Fruit fly (Drosophila melanogaster) whole organism, prepupa: ENCODE data around the gene CG5902.
A peak's percentile ranks its signal among the peaks of the same experiment; 100 is the strongest.

Experiments
- Blimp-1 ChIP-seq: fragments of 200-800 bp; sonication (Bioruptor generic); optimal IDR thresholded peaks from 3 replicates; lab custom pipeline; 2017; ENCODE audit warnings: missing biosample characterization, missing genetic modification characterization, mild to moderate bottlenecking, moderate library complexity, missing genetic modification reagents
- CG10631 ChIP-seq: fragments of 200-800 bp; sonication (Bioruptor generic); optimal IDR thresholded peaks from 2 replicates; lab custom pipeline; 2016; ENCODE audit warnings: missing biosample characterization, missing genetic modification characterization
- CG11762 ChIP-seq: fragments of 200-800 bp; sonication (Bioruptor generic); optimal IDR thresholded peaks from 3 replicates; lab custom pipeline; 2016; ENCODE audit warnings: missing biosample characterization, missing genetic modification characterization; ENCODE audit not compliant: insufficient read depth
- CG15336 ChIP-seq: fragments of 200-800 bp; sonication (Bioruptor generic); IDR thresholded peaks from 2 replicates; pipeline ENCODE4 v1.3.6; 2022; ENCODE audit warnings: missing biosample characterization, missing genetic modification characterization
- CG1621 ChIP-seq: fragments of 200-800 bp; sonication (Bioruptor generic); optimal IDR thresholded peaks from 3 replicates; lab custom pipeline; 2018; ENCODE audit warnings: missing biosample characterization, mild to moderate bottlenecking, missing genetic modification characterization
- CG16779 ChIP-seq: fragments of 200-800 bp; sonication (Bioruptor generic); optimal IDR thresholded peaks from 3 replicates; lab custom pipeline; 2017; ENCODE audit warnings: missing biosample characterization, mild to moderate bottlenecking, missing genetic modification characterization
- CG32006 ChIP-seq: fragments of 200-800 bp; sonication (Bioruptor generic); optimal IDR thresholded peaks from 3 replicates; lab custom pipeline; 2017; ENCODE audit warnings: missing biosample characterization, mild to moderate bottlenecking, missing genetic modification characterization
- CG34406 ChIP-seq: fragments of 200-800 bp; sonication (Bioruptor generic); optimal IDR thresholded peaks from 3 replicates; lab custom pipeline; 2016; ENCODE audit warnings: missing biosample characterization, missing genetic modification characterization
- CG4318 ChIP-seq: fragments of 200-800 bp; sonication (Bioruptor generic); optimal IDR thresholded peaks from 3 replicates; lab custom pipeline; 2017; ENCODE audit warnings: missing biosample characterization, mild to moderate bottlenecking, missing genetic modification characterization
- CG6163 ChIP-seq: fragments of 200-800 bp; sonication (Bioruptor generic); IDR thresholded peaks from 3 replicates; pipeline ENCODE4 v1.3.6; 2022; ENCODE audit warnings: missing biosample characterization, missing genetic modification characterization
- CG6276 ChIP-seq: fragments of 200-800 bp; sonication (Bioruptor generic); optimal IDR thresholded peaks from 2 replicates; lab custom pipeline; 2017; ENCODE audit warnings: missing biosample characterization, mild to moderate bottlenecking, missing genetic modification characterization
- CG6792 ChIP-seq: fragments of 200-800 bp; sonication (Bioruptor generic); optimal IDR thresholded peaks from 3 replicates; lab custom pipeline; 2016; ENCODE audit warnings: missing biosample characterization, missing genetic modification characterization
- CG6854 ChIP-seq: fragments of 200-800 bp; sonication (Bioruptor generic); optimal IDR thresholded peaks from 2 replicates; lab custom pipeline; 2017; ENCODE audit warnings: missing biosample characterization, mild to moderate bottlenecking, missing genetic modification characterization
- CG8119 ChIP-seq: fragments of 200-800 bp; sonication (Bioruptor generic); IDR thresholded peaks from 3 replicates; pipeline ENCODE4 v1.3.6; 2022; ENCODE audit warnings: missing biosample characterization, missing genetic modification characterization
- CG8632 ChIP-seq: fragments of 200-800 bp; sonication (Bioruptor generic); optimal IDR thresholded peaks from 3 replicates; lab custom pipeline; 2016; ENCODE audit warnings: missing biosample characterization, missing genetic modification characterization
- CG9139 ChIP-seq: fragments of 200-800 bp; sonication (Bioruptor generic); optimal IDR thresholded peaks from 3 replicates; lab custom pipeline; 2017; ENCODE audit warnings: missing biosample characterization, mild to moderate bottlenecking, missing genetic modification characterization
- Eip75B ChIP-seq: fragments of 200-800 bp; sonication (Bioruptor generic); optimal IDR thresholded peaks from 3 replicates; lab custom pipeline; 2016; ENCODE audit warnings: missing biosample characterization, missing genetic modification characterization
- Eip78C ChIP-seq: fragments of 200-800 bp; sonication (Bioruptor generic); peaks from one replicate; lab custom pipeline; 2016; ENCODE audit warnings: missing biosample characterization, missing genetic modification characterization
- Eip93F ChIP-seq: fragments of 200-800 bp; sonication (Bioruptor generic); optimal IDR thresholded peaks from 2 replicates; lab custom pipeline; 2016; ENCODE audit warnings: missing biosample characterization, mild to moderate bottlenecking, missing genetic modification characterization
- Ets96B ChIP-seq: fragments of 200-800 bp; optimal IDR thresholded peaks from 2 replicates; lab custom pipeline; 2019; ENCODE audit warnings: missing biosample characterization, mild to moderate bottlenecking, missing genetic modification characterization, moderate library complexity
- Hr38 ChIP-seq: sonication (Bioruptor generic); optimal IDR thresholded peaks from 2 replicates; lab custom pipeline; 2016; ENCODE audit warnings: missing biosample characterization, missing genetic modification characterization
- Hr39 ChIP-seq: fragments of 200-800 bp; sonication (Bioruptor generic); optimal IDR thresholded peaks from 2 replicates; lab custom pipeline; 2016; ENCODE audit warnings: missing biosample characterization, missing genetic modification characterization
- Hr4 ChIP-seq: fragments of 200-800 bp; sonication (Bioruptor generic); optimal IDR thresholded peaks from 3 replicates; lab custom pipeline; 2016; ENCODE audit warnings: missing biosample characterization, missing genetic modification characterization
- Lpt ChIP-seq: fragments of 200-800 bp; sonication (Bioruptor generic); optimal IDR thresholded peaks from 3 replicates; lab custom pipeline; 2016; ENCODE audit warnings: missing biosample characterization, missing genetic modification characterization
- Smox ChIP-seq: fragments of 200-800 bp; sonication (Bioruptor generic); optimal IDR thresholded peaks from 3 replicates; lab custom pipeline; 2016; ENCODE audit warnings: missing biosample characterization, missing genetic modification characterization
- Sox102F ChIP-seq: fragments of 200-800 bp; sonication (Bioruptor generic); optimal IDR thresholded peaks from 2 replicates; lab custom pipeline; 2016; ENCODE audit warnings: missing biosample characterization, mild to moderate bottlenecking, missing genetic modification characterization
- Sox14 ChIP-seq: fragments of 200-800 bp; sonication (Bioruptor generic); optimal IDR thresholded peaks from 3 replicates; lab custom pipeline; 2016; ENCODE audit warnings: missing biosample characterization, missing genetic modification characterization
- Sox15 ChIP-seq: fragments of 200-800 bp; sonication (Bioruptor generic); optimal IDR thresholded peaks from 3 replicates; lab custom pipeline; 2016; ENCODE audit warnings: missing biosample characterization, missing genetic modification characterization
- achi ChIP-seq: fragments of 200-800 bp; sonication (Bioruptor generic); optimal IDR thresholded peaks from 3 replicates; lab custom pipeline; 2016; ENCODE audit warnings: missing biosample characterization, missing genetic modification characterization
- acj6 ChIP-seq: fragments of 200-800 bp; sonication (Bioruptor generic); optimal IDR thresholded peaks from 3 replicates; lab custom pipeline; 2016; ENCODE audit warnings: missing biosample characterization, missing genetic modification characterization
- cyc ChIP-seq: fragments of 200-800 bp; sonication (Bioruptor generic); optimal IDR thresholded peaks from 3 replicates; lab custom pipeline; 2016; ENCODE audit warnings: missing biosample characterization, missing genetic modification characterization
- dac ChIP-seq: fragments of 200-800 bp; sonication (Bioruptor generic); optimal IDR thresholded peaks from 2 replicates; lab custom pipeline; 2017; ENCODE audit warnings: missing biosample characterization, mild to moderate bottlenecking, missing genetic modification characterization
- dsx ChIP-seq: fragments of 200-800 bp; optimal IDR thresholded peaks from 3 replicates; lab custom pipeline; 2019; ENCODE audit warnings: missing biosample characterization, mild to moderate bottlenecking, missing genetic modification characterization, moderate library complexity; ENCODE audit not compliant: poor library complexity, severe bottlenecking
- eg ChIP-seq: fragments of 200-800 bp; sonication (Bioruptor generic); IDR thresholded peaks from 3 replicates; pipeline ENCODE4 v1.3.6; 2022; ENCODE audit warnings: missing biosample characterization, missing genetic modification characterization
- esn ChIP-seq: fragments of 200-800 bp; sonication (Bioruptor generic); optimal IDR thresholded peaks from 2 replicates; lab custom pipeline; 2016; ENCODE audit warnings: missing biosample characterization, mild to moderate bottlenecking, missing genetic modification characterization, moderate library complexity
- fd59A ChIP-seq: fragments of 200-800 bp; sonication (Bioruptor generic); optimal IDR thresholded peaks from 2 replicates; lab custom pipeline; 2017; ENCODE audit warnings: missing biosample characterization, mild to moderate bottlenecking, missing genetic modification characterization, missing genetic modification reagents
- fd85E ChIP-seq: fragments of 200-800 bp; sonication (Bioruptor generic); optimal IDR thresholded peaks from 3 replicates; lab custom pipeline; 2016; ENCODE audit warnings: missing biosample characterization, missing genetic modification characterization
- fkh ChIP-seq: fragments of 200-800 bp; sonication (Bioruptor generic); optimal IDR thresholded peaks from 3 replicates; lab custom pipeline; 2017; ENCODE audit warnings: missing biosample characterization, mild to moderate bottlenecking, missing genetic modification characterization, moderate library complexity
- lz ChIP-seq: fragments of 200-800 bp; sonication (Bioruptor generic); optimal IDR thresholded peaks from 3 replicates; lab custom pipeline; 2016; ENCODE audit warnings: missing biosample characterization, missing genetic modification characterization
- net ChIP-seq: fragments of 200-800 bp; sonication (Bioruptor generic); optimal IDR thresholded peaks from 3 replicates; lab custom pipeline; 2016; ENCODE audit warnings: missing biosample characterization, missing genetic modification characterization
- pdm3 ChIP-seq: fragments of 200-800 bp; sonication (Bioruptor generic); optimal IDR thresholded peaks from 3 replicates; lab custom pipeline; 2016; ENCODE audit warnings: missing biosample characterization, missing genetic modification characterization
- spab ChIP-seq: fragments of 200-800 bp; sonication (Bioruptor generic); optimal IDR thresholded peaks from 2 replicates; lab custom pipeline; 2017; ENCODE audit warnings: missing biosample characterization, mild to moderate bottlenecking, missing genetic modification characterization, missing genetic modification reagents
- ss ChIP-seq, 2 experiments: fragments of 200-800 bp; sonication (Bioruptor generic); optimal IDR thresholded peaks; 2 replicates in 1 of 2; 3 replicates in 1 of 2; lab custom pipeline; 2017 to 2018; ENCODE audit warnings: mild to moderate bottlenecking in 2 of 2, missing biosample characterization in 2 of 2, missing genetic modification characterization in 2 of 2, moderate library complexity in 1 of 2
- svp ChIP-seq: fragments of 200-800 bp; sonication (Bioruptor generic); peaks from one replicate; lab custom pipeline; 2016; ENCODE audit warnings: missing biosample characterization, missing genetic modification characterization

The CG5902 gene

DNA sequence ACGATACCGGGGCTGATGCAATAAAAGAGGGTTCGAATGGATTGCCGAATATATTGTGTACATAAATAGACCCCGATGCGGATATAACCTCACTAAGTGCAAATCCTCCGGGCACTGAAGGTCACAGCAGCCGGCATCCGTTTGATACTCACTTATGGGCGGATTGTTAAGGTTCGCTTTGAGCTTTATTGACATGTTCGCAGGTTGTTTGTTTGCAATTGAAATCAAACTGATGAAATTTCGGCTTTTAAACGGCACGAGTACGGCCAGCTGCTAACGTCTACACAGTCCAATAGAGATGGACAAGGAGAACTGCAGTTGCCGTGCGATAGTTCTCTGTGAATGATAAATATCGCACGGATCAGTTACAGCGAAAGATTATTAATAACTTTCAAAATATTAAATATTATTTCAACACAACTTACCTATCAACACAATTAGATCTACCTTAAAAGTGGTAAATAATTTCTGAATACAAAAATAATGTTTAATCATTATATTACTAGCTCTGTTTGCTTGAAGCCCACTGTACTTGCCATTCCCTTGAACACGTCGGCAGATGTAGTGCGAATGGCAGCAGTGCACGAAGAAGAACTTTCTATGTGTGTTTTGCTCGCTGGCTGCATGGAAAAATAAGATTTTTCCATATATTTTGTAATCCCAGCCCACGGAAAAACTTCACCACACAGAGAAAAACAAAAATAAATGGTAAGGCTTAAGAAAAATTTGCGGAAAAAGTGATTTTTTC is 28.2 kb upstream of the CG5902 start, which contains the start of the genes GluProRS and AP-1sigma (continued):
- TF ChIP-seq pdm3 (GFP tag; lab: Kevin White, UChicago) (peak; percentile 90), CG32006 (GFP tag; lab: Kevin White, UChicago) (peak; percentile 85), CG6792 (GFP tag; lab: Kevin White, UChicago) (peak; percentile 83), Blimp-1 (GFP tag; lab: Kevin White, UChicago) (peak; percentile 60), Sox102F (GFP tag; lab: Kevin White, UChicago) (peak; percentile 82), acj6 (GFP tag; lab: Kevin White, UChicago) (peak; percentile 91), Hr4 (GFP tag; lab: Kevin White, UChicago) (peak; percentile 87), Hr38 (GFP tag; lab: Kevin White, UChicago) (no peak), dac (GFP tag; lab: Kevin White, UChicago) (peak; percentile 57)

dm6 chr3R:23960865-23961264 is 25.6 kb upstream of the CG5902 start:
- TF ChIP-seq CG10631 (GFP tag; lab: Kevin White, UChicago): no peak
- no peak for TF ChIP-seq CG11762 (GFP tag; lab: Kevin White, UChicago)
- TF ChIP-seq cyc: no peak
- TF ChIP-seq esn: no peak
- no peak for TF ChIP-seq CG34406 (GFP tag; lab: Kevin White, UChicago)
- TF ChIP-seq fd59A (GFP tag; lab: Kevin White, UChicago): no peak
- no peak for TF ChIP-seq Hr38 (GFP tag; lab: Kevin White, UChicago)
- no peak for TF ChIP-seq CG6854 (GFP tag; lab: Kevin White, UChicago)

- peak; percentile 45 for TF ChIP-seq svp (GFP tag; lab: Kevin White, UChicago)
- TF ChIP-seq Ets96B (tag; lab: Kevin White, UChicago): peak; percentile 27
- TF ChIP-seq Eip78C (GFP tag; lab: Kevin White, UChicago): peak; percentile 80
- TF ChIP-seq CG16779 (tag; lab: Kevin White, UChicago): peak; percentile 54
- peak; percentile 31 for TF ChIP-seq fd85E
- peak; percentile 46 for TF ChIP-seq net
- TF ChIP-seq esn: peak; percentile 25
- TF ChIP-seq lz (GFP tag; lab: Kevin White, UChicago): no peak
- peak; percentile 25 to 65 for TF ChIP-seq ss (GFP tag; optimal IDR thresholded peaks at IDR 0.05; lab: Kevin White, UChicago)
- no peak for TF ChIP-seq CG8632 (GFP tag; lab: Kevin White, UChicago)
- peak; percentile 31 for TF ChIP-seq Lpt (GFP tag; lab: Kevin White, UChicago)
- TF ChIP-seq Hr39 (GFP tag; lab: Kevin White, UChicago): no peak
- peak; percentile 48; the same call in 2 of the 3 replicates for TF ChIP-seq CG8119 (GFP tag; lab: Robert Waterston, UW)
- TF ChIP-seq CG11762 (GFP tag; lab: Kevin White, UChicago): no peak
- peak; percentile 57; the same call in 2 of the 3 replicates for TF ChIP-seq CG6163 (GFP tag; lab: Robert Waterston, UW)
- TF ChIP-seq spab (GFP tag; lab: Kevin White, UChicago): no peak
- TF ChIP-seq CG4318 (GFP tag; lab: Kevin White, UChicago): no peak
- peak; percentile 31 for TF ChIP-seq Eip75B
- TF ChIP-seq Sox14: no peak
- TF ChIP-seq achi (GFP tag; lab: Kevin White, UChicago): no peak
- peak; percentile 79 for TF ChIP-seq CG6854 (GFP tag; lab: Kevin White, UChicago)
- TF ChIP-seq cyc: no peak
- TF ChIP-seq eg (GFP tag; lab: Robert Waterston, UW): peak; percentile 48; the same call in 2 of the 3 replicates
- peak; percentile 48 for TF ChIP-seq CG1621 (tag; lab: Kevin White, UChicago)
- peak; percentile 46 for TF ChIP-seq dsx (GFP tag; lab: Kevin White, UChicago)
- no peak for TF ChIP-seq Eip93F (GFP tag; lab: Kevin White, UChicago)
- no peak for TF ChIP-seq pdm3 (GFP tag; lab: Kevin White, UChicago)
- TF ChIP-seq Hr4 (GFP tag; lab: Kevin White, UChicago): no peak
- TF ChIP-seq CG9139: no peak
- no peak for TF ChIP-seq Smox (GFP tag; lab: Kevin White, UChicago)
- TF ChIP-seq Hr38 (GFP tag; lab: Kevin White, UChicago): no peak
- TF ChIP-seq Sox102F (GFP tag; lab: Kevin White, UChicago): peak; percentile 23
- TF ChIP-seq fkh (GFP tag; lab: Kevin White, UChicago): no peak
- no peak for TF ChIP-seq CG34406 (GFP tag; lab: Kevin White, UChicago)
- TF ChIP-seq CG6276 (GFP tag; lab: Kevin White, UChicago): peak; percentile 27
- TF ChIP-seq CG15336: peak; percentile 21; the same call in 1 of the 2 replicates
- TF ChIP-seq CG10631 (GFP tag; lab: Kevin White, UChicago): no peak
- no peak for TF ChIP-seq Sox15 (GFP tag; lab: Kevin White, UChicago)
Measured at dm6 chr3R:23962781-23963222, 23.6 kb upstream of the CG5902 start, which contains the start of gene CG31140. TSS of gene CG31140 (plus strand) at chr3R:23963180.
